Fruit fly (Drosophila melanogaster) whole organism, embryonic: ENCODE measurements around the gene holn1.

Source experiments
- Blimp-1 ChIP-seq: fragments of 200-800 bp; sonication (Bioruptor generic); optimal IDR thresholded peaks from 3 replicates; lab custom pipeline; 2018; ENCODE audit warnings: missing biosample characterization, missing genetic modification characterization, mild to moderate bottlenecking, moderate library complexity, missing genetic modification reagents
- C15 ChIP-seq: fragments of 200-800 bp; sonication (Bioruptor generic); IDR thresholded peaks from 3 replicates; pipeline ENCODE4 v1.3.6; 2022; ENCODE audit warnings: missing biosample characterization, missing genetic modification characterization
- CG10366 ChIP-seq: fragments of 200-800 bp; sonication (Bioruptor generic); IDR thresholded peaks from 2 replicates; pipeline ENCODE4 v1.3.6; 2022; ENCODE audit warnings: missing biosample characterization, missing genetic modification characterization
- CG11504 ChIP-seq: fragments of 200-800 bp; sonication (Bioruptor generic); optimal IDR thresholded peaks from 3 replicates; lab custom pipeline; 2019; ENCODE audit warnings: missing biosample characterization, mild to moderate bottlenecking, missing genetic modification characterization, moderate library complexity
- CG12942 ChIP-seq: fragments of 200-800 bp; sonication (Bioruptor generic); optimal IDR thresholded peaks from 3 replicates; lab custom pipeline; 2016; ENCODE audit warnings: missing biosample characterization, missing genetic modification characterization
- CG14050 ChIP-seq: fragments of 200-800 bp; sonication (Bioruptor generic); IDR thresholded peaks from 3 replicates; pipeline ENCODE4 v1.3.6; 2022; ENCODE audit warnings: missing biosample characterization, missing genetic modification characterization
- CG15514 ChIP-seq: fragments of 200-800 bp; sonication (Bioruptor generic); optimal IDR thresholded peaks from 3 replicates; lab custom pipeline; 2017; ENCODE audit warnings: missing biosample characterization, missing genetic modification characterization, mild to moderate bottlenecking, moderate library complexity, missing genetic modification reagents
- CG1602 ChIP-seq: fragments of 200-800 bp; sonication (Bioruptor generic); optimal IDR thresholded peaks from 3 replicates; lab custom pipeline; 2016; ENCODE audit warnings: missing biosample characterization, missing genetic modification characterization
- CG16779 ChIP-seq: fragments of 200-800 bp; sonication (Bioruptor generic); IDR thresholded peaks from 2 replicates; pipeline ENCODE4 v1.3.6; 2022; ENCODE audit warnings: missing biosample characterization, missing genetic modification characterization
- CG16813 ChIP-seq: fragments of 200-800 bp; sonication (Bioruptor generic); IDR thresholded peaks from 3 replicates; pipeline ENCODE4 v1.3.6; 2022; ENCODE audit warnings: missing biosample characterization, missing genetic modification characterization; ENCODE audit not compliant: partially characterized antibody
- CG16863 ChIP-seq: fragments of 200-800 bp; sonication (Bioruptor generic); optimal IDR thresholded peaks from 3 replicates; lab custom pipeline; 2016; ENCODE audit warnings: missing biosample characterization, missing genetic modification characterization
- CG17361 ChIP-seq: fragments of 200-800 bp; sonication (Bioruptor generic); IDR thresholded peaks from 3 replicates; pipeline ENCODE4 v1.3.6; 2022; ENCODE audit warnings: missing biosample characterization, missing genetic modification characterization
- CG18262 ChIP-seq: fragments of 200-800 bp; optimal IDR thresholded peaks from 3 replicates; lab custom pipeline; 2019; ENCODE audit warnings: missing biosample characterization, mild to moderate bottlenecking, missing genetic modification characterization, moderate library complexity
- CG2199 ChIP-seq: fragments of 200-800 bp; sonication (Bioruptor generic); IDR thresholded peaks from 3 replicates; pipeline ENCODE4 v1.3.6; 2022; ENCODE audit warnings: missing biosample characterization, missing genetic modification characterization
- CG34224 ChIP-seq: fragments of 200-800 bp; sonication (Bioruptor generic); IDR thresholded peaks from 3 replicates; pipeline ENCODE4 v1.3.6; 2022; ENCODE audit warnings: missing biosample characterization, missing genetic modification characterization; ENCODE audit not compliant: partially characterized antibody
- CG4360 ChIP-seq: fragments of 200-800 bp; sonication (Bioruptor generic); IDR thresholded peaks from 2 replicates; pipeline ENCODE4 v1.3.6; 2022; ENCODE audit warnings: missing biosample characterization, missing genetic modification characterization
- CG6854 ChIP-seq: fragments of 200-800 bp; sonication (Bioruptor generic); optimal IDR thresholded peaks from 3 replicates; lab custom pipeline; 2017; ENCODE audit warnings: missing biosample characterization, mild to moderate bottlenecking, missing genetic modification characterization
- CG7786 ChIP-seq: fragments of 200-800 bp; sonication (Bioruptor generic); optimal IDR thresholded peaks from 2 replicates; lab custom pipeline; 2016; ENCODE audit warnings: missing biosample characterization, missing genetic modification characterization
- CTCF ChIP-seq: fragments of 200-800 bp; sonication (Bioruptor generic); optimal IDR thresholded peaks from 2 replicates; lab custom pipeline; 2017; ENCODE audit warnings: missing biosample characterization, mild to moderate bottlenecking, missing genetic modification characterization, moderate library complexity
- Doc2 ChIP-seq: fragments of 200-800 bp; sonication (Bioruptor generic); IDR thresholded peaks from 2 replicates; pipeline ENCODE4 v1.3.6; 2022; ENCODE audit warnings: missing biosample characterization, missing genetic modification characterization
- Hey ChIP-seq: fragments of 200-800 bp; sonication (Bioruptor generic); optimal IDR thresholded peaks from 3 replicates; lab custom pipeline; 2018; ENCODE audit warnings: missing biosample characterization, mild to moderate bottlenecking, missing genetic modification characterization
- Hr3 ChIP-seq: fragments of 200-800 bp; sonication (Bioruptor generic); optimal IDR thresholded peaks from 3 replicates; lab custom pipeline; 2016; ENCODE audit warnings: missing biosample characterization, missing genetic modification characterization
- MESR4 ChIP-seq: fragments of 200-800 bp; sonication (Bioruptor generic); optimal IDR thresholded peaks from 2 replicates; lab custom pipeline; 2018; ENCODE audit warnings: missing biosample characterization, mild to moderate bottlenecking, missing genetic modification characterization, moderate library complexity
- Scr ChIP-seq: fragments of 200-800 bp; sonication (Bioruptor generic); IDR thresholded peaks from 2 replicates; pipeline ENCODE4 v1.3.6; 2022; ENCODE audit warnings: missing biosample characterization, missing genetic modification characterization; ENCODE audit not compliant: partially characterized antibody
- Sox102F ChIP-seq: fragments of 200-800 bp; sonication (Bioruptor generic); optimal IDR thresholded peaks from 2 replicates; lab custom pipeline; 2018; ENCODE audit warnings: missing biosample characterization, mild to moderate bottlenecking, missing genetic modification characterization, moderate library complexity
- Trl ChIP-seq, 3 experiments: fragments of >200 bp in 2 of 3; fragments of 200-800 bp in 1 of 3; sonication (Bioruptor generic) in 1 of 3; optimal IDR thresholded peaks; 2 replicates in 1 of 3; 3 replicates in 2 of 3; lab custom pipeline; 2016 to 2017; ENCODE audit warnings: missing biosample characterization in 1 of 3, missing genetic modification characterization in 1 of 3
- Vsx1 ChIP-seq: fragments of 200-800 bp; sonication (Bioruptor generic); optimal IDR thresholded peaks from 2 replicates; lab custom pipeline; 2017; ENCODE audit warnings: missing biosample characterization, mild to moderate bottlenecking, missing genetic modification characterization, missing genetic modification reagents
- abd-A ChIP-seq: fragments of 200-800 bp; sonication (Bioruptor generic); optimal IDR thresholded peaks from 3 replicates; lab custom pipeline; 2019; ENCODE audit warnings: missing biosample characterization, mild to moderate bottlenecking, missing genetic modification characterization, moderate library complexity
- aop ChIP-seq: fragments of 200-800 bp; sonication (Bioruptor generic); IDR thresholded peaks from 2 replicates; pipeline ENCODE4 v1.3.6; 2022; ENCODE audit warnings: missing biosample characterization, missing genetic modification characterization
- ara ChIP-seq: fragments of 200-800 bp; sonication (Bioruptor generic); IDR thresholded peaks from 2 replicates; pipeline ENCODE4 v1.3.6; 2022; ENCODE audit warnings: missing biosample characterization, missing genetic modification characterization
- crc ChIP-seq: fragments of 200-800 bp; sonication (Bioruptor generic); optimal IDR thresholded peaks from 2 replicates; lab custom pipeline; 2016; ENCODE audit warnings: missing biosample characterization, missing genetic modification characterization
- croc ChIP-seq: fragments of 200-800 bp; sonication (Bioruptor generic); conservative IDR thresholded peaks from 3 replicates; pipeline ENCODE4 v1.3.6; 2022; ENCODE audit warnings: missing biosample characterization, missing genetic modification characterization
- emc ChIP-seq: fragments of 200-800 bp; sonication (Bioruptor generic); optimal IDR thresholded peaks from 2 replicates; lab custom pipeline; 2016; ENCODE audit warnings: missing biosample characterization, missing genetic modification characterization
- gcm ChIP-seq: fragments of 200-800 bp; sonication (Bioruptor generic); optimal IDR thresholded peaks from 2 replicates; lab custom pipeline; 2019; ENCODE audit warnings: missing biosample characterization, mild to moderate bottlenecking, missing genetic modification characterization, moderate library complexity
- ham ChIP-seq: fragments of 200-800 bp; sonication (Bioruptor generic); IDR thresholded peaks from 2 replicates; pipeline ENCODE4 v1.3.6; 2022; ENCODE audit warnings: missing biosample characterization, missing genetic modification characterization
- her ChIP-seq: fragments of 200-800 bp; sonication (Bioruptor generic); optimal IDR thresholded peaks from 2 replicates; lab custom pipeline; 2016; ENCODE audit warnings: missing biosample characterization, missing genetic modification characterization
- inv ChIP-seq: fragments of 200-800 bp; sonication (Bioruptor generic); IDR thresholded peaks from 2 replicates; pipeline ENCODE4 v1.3.6; 2022; ENCODE audit warnings: missing biosample characterization, missing genetic modification characterization; ENCODE audit not compliant: partially characterized antibody
- lbe ChIP-seq: fragments of 200-800 bp; sonication (Bioruptor generic); optimal IDR thresholded peaks from 2 replicates; lab custom pipeline; 2016; ENCODE audit warnings: missing biosample characterization, mild to moderate bottlenecking, missing genetic modification characterization
- lola ChIP-seq, 3 experiments: fragments of >200 bp in 2 of 3; fragments of 200-800 bp in 1 of 3; sonication (Bioruptor generic) in 1 of 3; optimal IDR thresholded peaks; 2 replicates each; lab custom pipeline; 2017 to 2019; ENCODE audit warnings: missing biosample characterization in 3 of 3, missing genetic modification characterization in 3 of 3, mild to moderate bottlenecking in 1 of 3, moderate library complexity in 1 of 3
- org-1 ChIP-seq: fragments of 200-800 bp; sonication (Bioruptor generic); optimal IDR thresholded peaks from 2 replicates; lab custom pipeline; 2017; ENCODE audit warnings: missing biosample characterization, missing genetic modification characterization
- pho ChIP-seq: fragments of 200-800 bp; sonication (Bioruptor generic); optimal IDR thresholded peaks from 2 replicates; lab custom pipeline; 2016; ENCODE audit warnings: missing biosample characterization, missing genetic modification characterization
- psq ChIP-seq: fragments of 200-800 bp; sonication (Bioruptor generic); optimal IDR thresholded peaks from 2 replicates; lab custom pipeline; 2017; ENCODE audit warnings: missing biosample characterization, missing genetic modification characterization
- ro ChIP-seq: fragments of 200-800 bp; sonication (Bioruptor generic); IDR thresholded peaks from 2 replicates; pipeline ENCODE4 v1.3.6; 2022; ENCODE audit warnings: missing biosample characterization, missing genetic modification characterization
- sc ChIP-seq, 3 experiments: fragments of >200 bp in 2 of 3; fragments of 200-800 bp in 1 of 3; sonication (Bioruptor generic) in 1 of 3; optimal IDR thresholded peaks; 2 replicates in 2 of 3; 3 replicates in 1 of 3; lab custom pipeline; 2017; ENCODE audit warnings: mild to moderate bottlenecking in 1 of 3, missing biosample characterization in 1 of 3, missing genetic modification characterization in 1 of 3, missing genetic modification reagents in 1 of 3
- sqz ChIP-seq: fragments of 200-800 bp; sonication (Bioruptor generic); optimal IDR thresholded peaks from 3 replicates; lab custom pipeline; 2018; ENCODE audit warnings: missing biosample characterization, mild to moderate bottlenecking, missing genetic modification characterization
- stwl ChIP-seq: fragments of 200-800 bp; sonication (Bioruptor generic); optimal IDR thresholded peaks from 3 replicates; lab custom pipeline; 2018; ENCODE audit warnings: missing biosample characterization, mild to moderate bottlenecking, missing genetic modification characterization, moderate library complexity
- tio ChIP-seq: fragments of 200-800 bp; sonication (Bioruptor generic); optimal IDR thresholded peaks from 2 replicates; lab custom pipeline; 2017; ENCODE audit warnings: missing biosample characterization, missing genetic modification characterization, inconsistent platforms
- toy ChIP-seq: fragments of 200-800 bp; sonication (Bioruptor generic); IDR thresholded peaks from 2 replicates; pipeline ENCODE4 v1.3.6; 2022; ENCODE audit warnings: missing biosample characterization, missing genetic modification characterization
- unc-4 ChIP-seq: fragments of 200-800 bp; sonication (Bioruptor generic); IDR thresholded peaks from 2 replicates; pipeline ENCODE4 v1.3.6; 2022; ENCODE audit warnings: missing biosample characterization, missing genetic modification characterization; ENCODE audit not compliant: partially characterized antibody
- vnd ChIP-seq: fragments of 200-800 bp; sonication (Bioruptor generic); IDR thresholded peaks from 3 replicates; pipeline ENCODE4 v1.3.6; 2022; ENCODE audit warnings: missing biosample characterization, missing genetic modification characterization; ENCODE audit not compliant: partially characterized antibody

holn1 gene

dm6 chr2L:10426534-10427048, 9.2 kb upstream of the holn1 start, which contains the start of the genes SmB and KdelR (continued):
- no peak for TF ChIP-seq croc (GFP tag; lab: Robert Waterston, UW)
- peak; percentile 40 for TF ChIP-seq gcm
- peak; percentile 92 for TF ChIP-seq MESR4 (GFP tag; lab: Kevin White, UChicago)
- TF ChIP-seq CG15514 (GFP tag; lab: Kevin White, UChicago), result peak; percentile 66
- TF ChIP-seq CG2199 (GFP tag; lab: Robert Waterston, UW), result no peak
- TF ChIP-seq sqz (GFP tag; lab: Kevin White, UChicago), result peak; percentile 84
- TF ChIP-seq Trl (optimal IDR thresholded peaks at IDR 0.05; lab: Kevin White, UChicago), result no peak
- TF ChIP-seq Trl (GFP tag; optimal IDR thresholded peaks at IDR 0.05; lab: Kevin White, UChicago), result peak; percentile 24
- TF ChIP-seq org-1 (GFP tag; lab: Kevin White, UChicago), result no peak
- TF ChIP-seq stwl (tag; lab: Kevin White, UChicago), result peak; percentile 91
- no peak for TF ChIP-seq toy (GFP tag; lab: Robert Waterston, UW)
- no peak for TF ChIP-seq Doc2 (GFP tag; lab: Robert Waterston, UW)
- TF ChIP-seq aop (GFP tag; lab: Robert Waterston, UW), result no peak
- no peak for TF ChIP-seq CG14050 (GFP tag; lab: Robert Waterston, UW)
- peak; percentile 60; the same call in 2 of the 3 replicates for TF ChIP-seq CG17361 (GFP tag; lab: Robert Waterston, UW)
- no peak for TF ChIP-seq psq (GFP tag; lab: Kevin White, UChicago)
- no peak for TF ChIP-seq CG12942 (GFP tag; lab: Kevin White, UChicago)
- no peak for TF ChIP-seq CG16863 (GFP tag; lab: Kevin White, UChicago)
- TF ChIP-seq Sox102F, result no peak
- peak; percentile 69 for TF ChIP-seq Vsx1 (GFP tag; lab: Kevin White, UChicago)
- TF ChIP-seq lbe (GFP tag; lab: Kevin White, UChicago), result peak; percentile 67
- TF ChIP-seq Scr (GFP tag; lab: Robert Waterston, UW), result peak; percentile 86
- TF ChIP-seq ham, result no peak
- no peak for TF ChIP-seq emc (GFP tag; lab: Kevin White, UChicago)
- no peak for TF ChIP-seq CG10366
- TF ChIP-seq ro (GFP tag; lab: Robert Waterston, UW), result no peak
- no peak for TF ChIP-seq Hey
- no peak for TF ChIP-seq Blimp-1
- TF ChIP-seq CG11504 (tag; lab: Kevin White, UChicago), result no peak
- peak; percentile 89; the same call in 2 of the 3 replicates for TF ChIP-seq vnd
- no peak for TF ChIP-seq abd-A (tag; lab: Kevin White, UChicago)
- TF ChIP-seq pho (GFP tag; lab: Kevin White, UChicago), result no peak
- TF ChIP-seq her, result no peak
- no peak for TF ChIP-seq CG6854 (GFP tag; lab: Kevin White, UChicago)
- TF ChIP-seq unc-4 (GFP tag; lab: Robert Waterston, UW), result peak; percentile 83
- no peak for TF ChIP-seq CTCF (GFP tag; lab: Kevin White, UChicago)
- no peak for TF ChIP-seq tio (GFP tag; lab: Kevin White, UChicago)
- TF ChIP-seq CG16779 (GFP tag; lab: Robert Waterston, UW), result no peak
- no peak for TF ChIP-seq crc
- peak in 1 of 3 experiments; percentile 19 for TF ChIP-seq lola (GFP tag; optimal IDR thresholded peaks at IDR 0.05; lab: Kevin White, UChicago)
- no peak for TF ChIP-seq C15
- peak; percentile 65; the same call in 1 of the 2 replicates for TF ChIP-seq inv (GFP tag; lab: Robert Waterston, UW)
- TF ChIP-seq CG16813, result peak; percentile 82
- TF ChIP-seq CG7786 (GFP tag; lab: Kevin White, UChicago), result no peak
- no peak for TF ChIP-seq CG4360 (GFP tag; lab: Robert Waterston, UW)
- no peak for TF ChIP-seq ara (GFP tag; lab: Robert Waterston, UW)
- no peak for TF ChIP-seq CG1602 (GFP tag; lab: Kevin White, UChicago)
- no peak for TF ChIP-seq Hr3
- TF ChIP-seq sc (optimal IDR thresholded peaks at IDR 0.05; lab: Kevin White, UChicago), result no peak
- no peak for TF ChIP-seq sc (GFP tag; optimal IDR thresholded peaks at IDR 0.05; lab: Kevin White, UChicago)
- TF ChIP-seq CG18262 (tag; lab: Kevin White, UChicago), result peak; percentile 49
- peak; percentile 83 for TF ChIP-seq CG34224 (GFP tag; lab: Robert Waterston, UW)
